Worm (Caenorhabditis elegans): Measurements from ENCODE around the gene zfp-1.
A peak's percentile ranks its signal among the peaks of the same experiment; 100 is the strongest.

Gene zfp-1

ce11 chrIII:8809245-8809971, 18.1 kb downstream of the zfp-1 start, which contains the start of gene prx-19 (continued):
- no peak for TF ChIP-seq peb-1 (tag; optimal IDR thresholded peaks at IDR 0.05)
- no peak for TF ChIP-seq ztf-1 (GFP tag; conservative IDR thresholded peaks at IDR 0.05)
- TF ChIP-seq F13H6.1 (tag; optimal IDR thresholded peaks at IDR 0.05): peak; percentile 43
- TF ChIP-seq zag-1 (tag; optimal IDR thresholded peaks at IDR 0.05): no peak
- TF ChIP-seq lin-39 (tag; optimal IDR thresholded peaks at IDR 0.05): no peak
- TF ChIP-seq egl-27 (tag; optimal IDR thresholded peaks at IDR 0.05): no peak
- no peak for TF ChIP-seq unc-62 (GFP tag; optimal IDR thresholded peaks at IDR 0.05)
- no peak for TF ChIP-seq dmd-4 (tag; optimal IDR thresholded peaks at IDR 0.05)
- TF ChIP-seq sma-9 (GFP tag; optimal IDR thresholded peaks at IDR 0.05): peak; percentile 39
- TF ChIP-seq sma-9 (tag; optimal IDR thresholded peaks at IDR 0.05): no peak

- TF ChIP-seq aly-2 (tag; optimal IDR thresholded peaks at IDR 0.05) (no peak), sem-4 (tag; optimal IDR thresholded peaks at IDR 0.05) (peak; percentile 56)
Measured at ce11 chrIII:8811111-8811510, 19.8 kb downstream of the zfp-1 start.

ce11 chrIII:8815699-8816098, 24.4 kb downstream of the zfp-1 start:
- TF ChIP-seq Y55F3AM.14 (GFP tag; optimal IDR thresholded peaks at IDR 0.05) (no peak), nhr-129 (tag; optimal IDR thresholded peaks at IDR 0.05) (peak; percentile 45), F13H6.1 (tag; optimal IDR thresholded peaks at IDR 0.05) (peak; percentile 61), nhr-10 (tag; optimal IDR thresholded peaks at IDR 0.05) (no peak)

ce11 chrIII:8818599-8818998, 27.3 kb downstream of the zfp-1 start, which contains the start of gene pat-2:
TSS of gene pat-2 (plus strand) at chrIII:8818899.
- no peak for TF ChIP-seq aly-2 (tag; optimal IDR thresholded peaks at IDR 0.05)
- no peak for TF ChIP-seq elt-3 (tag; optimal IDR thresholded peaks at IDR 0.05)

- TF ChIP-seq peb-1 (tag; optimal IDR thresholded peaks at IDR 0.05): no peak
- no peak for TF ChIP-seq zag-1 (tag; optimal IDR thresholded peaks at IDR 0.05)
- TF ChIP-seq nhr-10 (tag; optimal IDR thresholded peaks at IDR 0.05): no peak
- no peak for TF ChIP-seq mdl-1 (tag; optimal IDR thresholded peaks at IDR 0.05)
- TF ChIP-seq gmeb-1 (tag; optimal IDR thresholded peaks at IDR 0.05): no peak
- TF ChIP-seq ztf-11 (tag; optimal IDR thresholded peaks at IDR 0.05): no peak
- TF ChIP-seq unc-39 (tag; optimal IDR thresholded peaks at IDR 0.05): no peak
- TF ChIP-seq sem-4 (tag; optimal IDR thresholded peaks at IDR 0.05): no peak
- no peak for TF ChIP-seq F13H6.1 (tag; optimal IDR thresholded peaks at IDR 0.05)
Measured at ce11 chrIII:8824556-8824955, 33.2 kb downstream of the zfp-1 start.

ce11 chrIII:8827128-8827527, 35.8 kb downstream of the zfp-1 start, which contains the start of gene F54F2.9:
TSS of gene F54F2.9 (minus strand) at chrIII:8827228.
- TF ChIP-seq Y55F3AM.14 (GFP tag; optimal IDR thresholded peaks at IDR 0.05): no peak
- TF ChIP-seq ZK546.5 (tag; optimal IDR thresholded peaks at IDR 0.05): no peak
- TF ChIP-seq lin-39 (tag; optimal IDR thresholded peaks at IDR 0.05): no peak

ce11 chrIII:8829245-8829644, 37.9 kb downstream of the zfp-1 start, which contains the start of gene F44E2.3:
TSS of gene F44E2.3 (minus strand) at chrIII:8829305.
- TF ChIP-seq nhr-11 (tag; optimal IDR thresholded peaks at IDR 0.05): no peak
- TF ChIP-seq unc-62 (GFP tag; optimal IDR thresholded peaks at IDR 0.05): no peak
- no peak for TF ChIP-seq nhr-21 (tag; optimal IDR thresholded peaks at IDR 0.05)
- no peak for TF ChIP-seq zag-1 (tag; optimal IDR thresholded peaks at IDR 0.05)
- TF ChIP-seq nhr-10 (tag; optimal IDR thresholded peaks at IDR 0.05): no peak
- TF ChIP-seq nhr-237 (tag; optimal IDR thresholded peaks at IDR 0.05): no peak
- TF ChIP-seq ama-1 (optimal IDR thresholded peaks at IDR 0.05): no peak
- TF ChIP-seq ceh-16 (tag; optimal IDR thresholded peaks at IDR 0.05): no peak
- TF ChIP-seq fos-1 (tag; optimal IDR thresholded peaks at IDR 0.05): peak; percentile 1
- TF ChIP-seq peb-1 (tag; optimal IDR thresholded peaks at IDR 0.05): no peak
- TF ChIP-seq unc-55 (GFP tag; optimal IDR thresholded peaks at IDR 0.05): peak; percentile 38
- TF ChIP-seq C34F6.9 (tag; optimal IDR thresholded peaks at IDR 0.05): peak; percentile 10
- no peak for TF ChIP-seq R02D3.7 (tag; optimal IDR thresholded peaks at IDR 0.05)
